Worm (Caenorhabditis elegans) whole organism, L4/young adult: ENCODE data around the gene srw-107.

Experiments used
- W03F9.2 ChIP-seq: fragments of 150-350 bp; optimal IDR thresholded peaks from 2 replicates; lab custom pipeline; 2014; ENCODE audit warnings: missing biosample characterization, missing genetic modification characterization
- him-1 ChIP-seq: sonication (generic microtip); optimal IDR thresholded peaks from 2 replicates; lab custom pipeline; 2016; ENCODE audit warnings: missing genotype, missing genetic modification reagents, missing genetic modification characterization, missing compliant biosample characterization

DNA sequence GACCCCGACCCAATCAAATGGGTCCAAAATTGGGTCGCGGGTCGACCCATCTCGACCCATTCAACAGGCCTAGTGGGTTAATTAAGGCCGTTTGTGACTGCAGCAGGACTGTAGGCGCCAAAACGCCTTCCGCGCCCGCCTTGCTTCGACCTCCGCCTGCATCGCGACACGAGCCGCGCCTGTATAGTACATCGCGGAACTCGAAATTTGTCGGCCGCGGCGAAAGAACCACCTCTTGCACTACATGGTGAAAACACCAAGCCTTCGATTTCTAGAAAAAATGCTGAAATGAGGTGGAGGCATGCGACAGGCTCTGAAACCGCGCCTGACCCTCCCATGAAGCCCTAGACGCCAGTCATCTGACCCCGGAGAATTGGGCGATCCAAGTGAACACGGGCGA lies 33.4 kb downstream of the srw-107 start:
- no peak for TF ChIP-seq W03F9.2 (tag; lab: Kevin White, UChicago)
- no peak for TF ChIP-seq him-1 (tag; lab: Kevin White, UChicago)
